Fruit fly (Drosophila melanogaster) whole organism, wandering third instar larva: ENCODE results near the gene Sox21b.
A peak's percentile ranks its signal among the peaks of the same experiment; 100 is the strongest.

Experiments used
- Abd-B ChIP-seq: fragments of >200 bp; optimal IDR thresholded peaks from 2 replicates; lab custom pipeline; 2017; ENCODE audit warnings: missing biosample characterization, missing genetic modification characterization
- CG32264 ChIP-seq: fragments of 200-800 bp; sonication (Bioruptor generic); optimal IDR thresholded peaks from 2 replicates; lab custom pipeline; 2016; ENCODE audit warnings: missing biosample characterization, missing genetic modification characterization
- CrebA ChIP-seq: fragments of 200-800 bp; sonication (Bioruptor generic); optimal IDR thresholded peaks from 2 replicates; lab custom pipeline; 2016; ENCODE audit warnings: missing biosample characterization, mild to moderate bottlenecking, missing genetic modification characterization, borderline replicate concordance
- Dfd ChIP-seq: fragments of >200 bp; optimal IDR thresholded peaks from 2 replicates; lab custom pipeline; 2017; ENCODE audit warnings: missing biosample characterization, missing genetic modification characterization
- Dif ChIP-seq: fragments of 200-275, 200-300 bp; sonication (Bioruptor generic); optimal IDR thresholded peaks from 2 replicates; lab custom pipeline; 2018; ENCODE audit warnings: missing biosample characterization, missing genetic modification characterization; ENCODE audit not compliant: partially characterized antibody
- HLH106 ChIP-seq: fragments of 200-800 bp; optimal IDR thresholded peaks from 3 replicates; lab custom pipeline; 2019; ENCODE audit warnings: missing biosample characterization, mild to moderate bottlenecking, missing genetic modification characterization, moderate library complexity
- Hnf4 ChIP-seq: fragments of 200-800 bp; sonication (Bioruptor generic); optimal IDR thresholded peaks from 2 replicates; lab custom pipeline; 2016; ENCODE audit warnings: missing biosample characterization, mild to moderate bottlenecking, missing genetic modification characterization
- Hr78 ChIP-seq: fragments of >200 bp; optimal IDR thresholded peaks from 2 replicates; lab custom pipeline; 2017; ENCODE audit warnings: missing biosample characterization, missing genetic modification characterization
- Hr83 ChIP-seq: fragments of 200-300 bp; sonication (Bioruptor generic); optimal IDR thresholded peaks from 2 replicates; lab custom pipeline; 2016; ENCODE audit warnings: missing biosample characterization, mild to moderate bottlenecking, missing genetic modification characterization, moderate library complexity; ENCODE audit not compliant: poor library complexity, severe bottlenecking
- Jra ChIP-seq: sonication (Bioruptor generic); optimal IDR thresholded peaks from 2 replicates; lab custom pipeline; 2016; ENCODE audit warnings: missing biosample characterization, missing genetic modification characterization
- Mio ChIP-seq: sonication (Bioruptor generic); optimal IDR thresholded peaks from 2 replicates; lab custom pipeline; 2016; ENCODE audit warnings: missing biosample characterization, missing genetic modification characterization
- N ChIP-seq: fragments of >200 bp; optimal IDR thresholded peaks from 2 replicates; lab custom pipeline; 2018; ENCODE audit warnings: missing biosample characterization, missing external identifiers, missing genetic modification characterization
- OdsH ChIP-seq: fragments of 200-800 bp; sonication (Bioruptor generic); optimal IDR thresholded peaks from 2 replicates; lab custom pipeline; 2016; ENCODE audit warnings: missing biosample characterization, mild to moderate bottlenecking, missing genetic modification characterization
- Rel ChIP-seq, 2 experiments: fragments of 200-800 bp; sonication (Bioruptor generic) in 1 of 2; optimal IDR thresholded peaks; 2 replicates in 1 of 2; 3 replicates in 1 of 2; lab custom pipeline; 2016 to 2019; ENCODE audit warnings: mild to moderate bottlenecking in 2 of 2, missing biosample characterization in 2 of 2, missing genetic modification characterization in 2 of 2, moderate library complexity in 1 of 2
- Sp1 ChIP-seq: fragments of 200-800 bp; sonication (Bioruptor generic); optimal IDR thresholded peaks from 3 replicates; lab custom pipeline; 2019; ENCODE audit warnings: missing biosample characterization, mild to moderate bottlenecking, missing genetic modification characterization, moderate library complexity
- Vsx2 ChIP-seq: fragments of 200-300, 225-300 bp; sonication (Bioruptor generic); optimal IDR thresholded peaks from 2 replicates; lab custom pipeline; 2018; ENCODE audit warnings: missing biosample characterization, missing genetic modification characterization; ENCODE audit not compliant: partially characterized antibody
- br ChIP-seq: fragments of 200-800 bp; sonication (Bioruptor generic); optimal IDR thresholded peaks from 2 replicates; lab custom pipeline; 2016; ENCODE audit warnings: missing biosample characterization, missing genetic modification characterization
- brk ChIP-seq: fragments of 200-800 bp; sonication (Bioruptor generic); optimal IDR thresholded peaks from 2 replicates; lab custom pipeline; 2016; ENCODE audit warnings: missing biosample characterization, mild to moderate bottlenecking, missing genetic modification characterization
- dl ChIP-seq, 2 experiments: fragments of 175-275, 200-275 bp in 1 of 2; fragments of 200-275 bp in 1 of 2; sonication (Bioruptor generic); optimal IDR thresholded peaks; lab custom pipeline; 2018; ENCODE audit warnings: mild to moderate bottlenecking in 2 of 2, missing biosample characterization in 2 of 2, missing genetic modification characterization in 2 of 2, moderate library complexity in 2 of 2; ENCODE audit not compliant: partially characterized antibody in 2 of 2, insufficient read depth in 1 of 2
- dmrt93B ChIP-seq: fragments of 200-800 bp; sonication (Bioruptor generic); optimal IDR thresholded peaks from 2 replicates; lab custom pipeline; 2018; ENCODE audit warnings: missing biosample characterization, mild to moderate bottlenecking, missing genetic modification characterization
- dsf ChIP-seq: sonication (Bioruptor generic); optimal IDR thresholded peaks from 2 replicates; lab custom pipeline; 2016; ENCODE audit warnings: missing biosample characterization, missing genetic modification characterization, borderline replicate concordance
- foxo ChIP-seq, 2 experiments: fragments of 200-800 bp; sonication (Bioruptor generic); optimal IDR thresholded peaks; 2 replicates in 1 of 2; 3 replicates in 1 of 2; lab custom pipeline; 2016 to 2017; ENCODE audit warnings: missing biosample characterization in 2 of 2, missing genetic modification characterization in 2 of 2
- fru ChIP-seq: fragments of 200-800 bp; sonication (Bioruptor generic); optimal IDR thresholded peaks from 3 replicates; lab custom pipeline; 2016; ENCODE audit warnings: missing biosample characterization, mild to moderate bottlenecking, missing genetic modification characterization
- h ChIP-seq: fragments of 200-800 bp; sonication (Bioruptor generic); optimal IDR thresholded peaks from 3 replicates; lab custom pipeline; 2016; ENCODE audit warnings: missing biosample characterization, mild to moderate bottlenecking, missing genetic modification characterization
- jim ChIP-seq: fragments of 175-275, 200-325 bp; sonication (Bioruptor generic); optimal IDR thresholded peaks from 2 replicates; lab custom pipeline; 2016; ENCODE audit warnings: missing biosample characterization, mild to moderate bottlenecking, missing genetic modification characterization
- lola ChIP-seq: fragments of >200 bp; optimal IDR thresholded peaks from 2 replicates; lab custom pipeline; 2017; ENCODE audit warnings: missing biosample characterization, missing genetic modification characterization
- pan ChIP-seq: fragments of >200 bp; optimal IDR thresholded peaks from 2 replicates; lab custom pipeline; 2017
- rgr ChIP-seq: fragments of 200-800 bp; sonication (Bioruptor generic); optimal IDR thresholded peaks from 3 replicates; lab custom pipeline; 2016; ENCODE audit warnings: missing biosample characterization, mild to moderate bottlenecking, missing genetic modification characterization
- sage ChIP-seq: fragments of 200-800 bp; sonication (Bioruptor generic); optimal IDR thresholded peaks from 2 replicates; lab custom pipeline; 2016; ENCODE audit warnings: missing biosample characterization, mild to moderate bottlenecking, missing genetic modification characterization
- sv ChIP-seq: fragments of 200-800 bp; sonication (Bioruptor generic); optimal IDR thresholded peaks from 3 replicates; lab custom pipeline; 2016; ENCODE audit warnings: missing biosample characterization, missing genetic modification characterization
- tai ChIP-seq: sonication (Bioruptor generic); optimal IDR thresholded peaks from 2 replicates; lab custom pipeline; 2016; ENCODE audit warnings: missing biosample characterization, missing genetic modification characterization
- usp ChIP-seq: fragments of >200 bp; optimal IDR thresholded peaks from 2 replicates; lab custom pipeline; 2017; ENCODE audit warnings: missing biosample characterization, missing genetic modification characterization
- woc ChIP-seq: sonication (Bioruptor generic); optimal IDR thresholded peaks from 2 replicates; lab custom pipeline; 2016; ENCODE audit warnings: missing biosample characterization, mild to moderate bottlenecking, missing genetic modification characterization

The Sox21b gene

DNA sequence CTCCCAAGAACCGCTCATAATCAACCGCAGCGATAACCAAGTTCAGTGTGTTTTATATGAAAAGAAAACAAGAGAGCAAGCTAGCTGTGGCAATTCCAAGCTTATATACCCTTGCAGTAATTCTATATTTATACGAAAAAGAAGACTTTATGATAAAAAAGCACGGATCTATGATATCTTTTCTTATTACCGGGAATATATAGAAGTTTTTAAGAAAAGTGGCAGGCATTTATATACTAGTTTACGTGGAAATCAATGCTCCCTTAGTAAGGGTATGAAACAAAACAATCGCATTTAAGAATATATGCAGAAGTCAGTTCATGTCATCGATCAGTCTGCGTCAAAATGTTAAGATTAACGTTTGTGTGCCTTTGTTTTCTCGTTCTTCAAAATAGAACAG, 47.8 kb downstream of the Sox21b start, which contains the start of gene CG8100 (continued):
- TF ChIP-seq Dif (GFP tag; lab: Kevin White, UChicago) (no peak), sage (GFP tag; lab: Kevin White, UChicago) (peak; percentile 66), Jra (GFP tag; lab: Kevin White, UChicago) (no peak), Mio (no peak), br (GFP tag; lab: Kevin White, UChicago) (peak; percentile 68), Hr78 (GFP tag; lab: Kevin White, UChicago) (no peak), usp (GFP tag; lab: Kevin White, UChicago) (no peak), dmrt93B (GFP tag; lab: Kevin White, UChicago) (peak; percentile 34), tai (no peak), Dfd (GFP tag; lab: Kevin White, UChicago) (no peak), rgr (GFP tag; lab: Kevin White, UChicago) (peak; percentile 71)
- TF ChIP-seq, all 38 proteins: peak for 17

DNA sequence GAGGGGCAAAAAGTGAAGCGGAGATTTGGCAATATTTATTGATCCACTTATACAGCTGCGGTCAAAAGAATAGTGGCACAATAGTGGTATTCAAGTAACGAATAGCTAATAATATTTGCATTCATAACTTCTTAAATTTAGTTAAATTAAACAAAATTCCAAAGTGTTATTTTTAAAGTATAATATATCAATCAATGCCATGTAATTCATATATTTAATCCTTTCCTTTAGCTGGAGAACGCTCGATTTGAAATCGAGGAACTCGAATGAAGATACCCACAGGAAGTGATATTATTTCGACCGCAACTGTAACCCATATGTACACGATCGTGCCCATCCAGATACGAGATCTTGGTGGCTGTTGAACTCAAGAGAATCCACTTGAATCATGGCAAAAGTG, 51.9 kb downstream of the Sox21b start:
- TF ChIP-seq HLH106 (tag; lab: Kevin White, UChicago) (peak; percentile 58), CG32264 (GFP tag; lab: Kevin White, UChicago) (no peak), foxo (GFP tag; optimal IDR thresholded peaks at IDR 0.05; lab: Kevin White, UChicago) (peak in 1 of 2 experiments; percentile 9)

DNA sequence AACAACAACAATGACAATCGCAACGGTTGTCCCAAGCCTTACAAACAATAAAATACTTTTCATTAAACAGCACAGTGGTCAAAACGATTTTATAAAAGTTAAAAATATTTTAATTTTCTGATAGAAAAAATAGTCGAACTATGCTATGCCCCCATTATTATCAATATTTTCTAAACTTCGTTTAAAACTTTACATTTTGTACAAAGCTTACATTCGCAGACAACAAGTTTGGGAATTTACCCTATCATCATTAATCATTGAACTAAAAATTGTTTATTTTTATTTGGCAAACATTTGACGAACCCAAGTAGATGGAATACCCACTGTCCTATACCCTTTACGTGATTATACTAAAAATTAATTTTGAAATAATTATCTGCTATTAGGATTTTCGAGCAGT, 52.9 kb downstream of the Sox21b start:
- no peak for TF ChIP-seq tai
- no peak for TF ChIP-seq brk
- TF ChIP-seq Abd-B: no peak
- no peak for TF ChIP-seq Vsx2 (GFP tag; lab: Kevin White, UChicago)
- no peak for TF ChIP-seq jim (GFP tag; lab: Kevin White, UChicago)
- TF ChIP-seq OdsH (GFP tag; lab: Kevin White, UChicago): no peak
- no peak for TF ChIP-seq pan
- no peak for TF ChIP-seq Sp1 (GFP tag; lab: Kevin White, UChicago)
- TF ChIP-seq sv: no peak

DNA sequence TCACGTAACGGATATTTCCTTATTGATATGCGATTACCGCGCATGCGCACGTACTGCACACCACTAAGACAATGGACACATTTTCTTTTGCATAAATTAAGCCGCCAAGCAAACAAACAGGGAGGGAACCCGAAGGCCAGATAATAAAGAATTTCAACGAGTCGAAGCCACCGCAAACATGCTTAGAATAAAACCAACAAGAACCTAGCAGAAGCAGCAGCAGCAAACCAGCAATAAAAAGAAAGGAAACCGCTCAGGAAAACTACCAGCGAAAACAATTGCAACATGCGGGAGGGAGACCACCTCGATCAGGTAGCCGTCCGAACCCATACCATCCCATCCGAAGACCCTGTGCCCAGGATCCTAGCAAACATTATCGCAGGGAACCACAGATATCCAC, 54.6 kb downstream of the Sox21b start:
- TF ChIP-seq OdsH (GFP tag; lab: Kevin White, UChicago) (no peak), Hr83 (GFP tag; lab: Kevin White, UChicago) (no peak), br (GFP tag; lab: Kevin White, UChicago) (no peak), rgr (GFP tag; lab: Kevin White, UChicago) (no peak), CG32264 (GFP tag; lab: Kevin White, UChicago) (no peak), dmrt93B (GFP tag; lab: Kevin White, UChicago) (no peak)

DNA sequence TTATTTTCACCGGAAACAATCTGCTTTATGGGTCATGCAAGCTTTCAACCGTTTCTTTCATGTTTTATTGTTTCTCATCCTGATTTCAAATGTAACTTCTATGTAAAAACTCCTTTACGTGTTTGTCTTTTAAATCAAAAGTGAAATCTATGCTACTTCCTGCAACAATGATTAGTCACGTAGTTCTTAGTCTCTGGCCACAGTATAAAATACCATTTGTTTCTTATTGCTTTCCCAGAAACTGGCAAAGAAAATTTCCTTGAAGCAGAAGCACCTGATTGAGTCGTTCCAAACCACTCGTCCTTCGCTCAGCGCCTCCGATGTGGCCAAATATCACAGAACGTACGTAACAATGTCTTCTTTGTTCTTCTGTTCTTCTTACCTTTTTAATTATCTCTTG, 55.7 kb downstream of the Sox21b start, which contains the start of gene btl:
Gene btl (plus strand): TSS at position 301 of the 400 bp plus-strand sequence.
- TF ChIP-seq fru (GFP tag; lab: Kevin White, UChicago) (no peak), dsf (no peak), Abd-B (no peak), Dfd (GFP tag; lab: Kevin White, UChicago) (no peak), lola (GFP tag; lab: Kevin White, UChicago) (no peak), CG32264 (GFP tag; lab: Kevin White, UChicago) (no peak), N (GFP tag; lab: Kevin White, UChicago) (no peak), woc (GFP tag; lab: Kevin White, UChicago) (no peak), CrebA (GFP tag; lab: Kevin White, UChicago) (no peak), sage (GFP tag; lab: Kevin White, UChicago) (no peak), Rel (GFP tag; optimal IDR thresholded peaks at IDR 0.05; lab: Kevin White, UChicago) (no peak), Rel (tag; optimal IDR thresholded peaks at IDR 0.05; lab: Kevin White, UChicago) (no peak), Sp1 (GFP tag; lab: Kevin White, UChicago) (no peak), rgr (GFP tag; lab: Kevin White, UChicago) (no peak), jim (GFP tag; lab: Kevin White, UChicago) (no peak), brk (no peak), usp (GFP tag; lab: Kevin White, UChicago) (no peak), Mio (no peak), dl (GFP tag; optimal IDR thresholded peaks at IDR 0.05; lab: Kevin White, UChicago; ENCODE audit: insufficient read depth in 1 of 2, partially characterized antibody in 2 of 2) (no peak), Hnf4 (no peak), h (GFP tag; lab: Kevin White, UChicago) (no peak)
